Fruit fly (Drosophila melanogaster): ENCODE data around the gene Hsp27.

The Hsp27 gene

dm6 chr3L:9426656-9427294, 42.9 kb downstream of the Hsp27 start, which contains the start of the genes Atat and Shc (continued):
- TF ChIP-seq Awh (GFP tag; IDR thresholded peaks at IDR 0.05), result peak; percentile 98
- peak; percentile 99 for TF ChIP-seq CG18619 (GFP tag; optimal IDR thresholded peaks at IDR 0.05)
- peak; percentile 90 for TF ChIP-seq CG6254 (GFP tag; optimal IDR thresholded peaks at IDR 0.05)
- peak; percentile 96 for TF ChIP-seq CG11560 (tag; IDR thresholded peaks at IDR 0.05)
- peak; percentile 90 for TF ChIP-seq Adf1 (GFP tag; IDR thresholded peaks at IDR 0.05)
- TF ChIP-seq en (GFP tag; optimal IDR thresholded peaks at IDR 0.05), result peak; percentile 98
- TF ChIP-seq CG3163 (GFP tag; optimal IDR thresholded peaks at IDR 0.05), result peak; percentile 96
- peak; percentile 93 for TF ChIP-seq sd (tag; optimal IDR thresholded peaks at IDR 0.05)
- peak; percentile 99 for TF ChIP-seq Ada2b (GFP tag; IDR thresholded peaks at IDR 0.05)
- TF ChIP-seq CG4360 (GFP tag; IDR thresholded peaks at IDR 0.05), result peak; percentile 87
- peak; percentile 100 for TF ChIP-seq slbo (GFP tag; IDR thresholded peaks at IDR 0.05)
- TF ChIP-seq Hr51 (GFP tag; optimal IDR thresholded peaks at IDR 0.05), result peak; percentile 97 to 100
- peak; percentile 98 for TF ChIP-seq NC2α (GFP tag; optimal IDR thresholded peaks at IDR 0.05)
- peak; percentile 98 for TF ChIP-seq dimm (GFP tag; IDR thresholded peaks at IDR 0.05)
- peak; percentile 100 for TF ChIP-seq CG11085 (GFP tag; IDR thresholded peaks at IDR 0.05)
- peak; percentile 99 for TF ChIP-seq dan (GFP tag; IDR thresholded peaks at IDR 0.05)
- TF ChIP-seq CG6854 (GFP tag; optimal IDR thresholded peaks at IDR 0.05), result peak; percentile 93
- peak; percentile 100 for TF ChIP-seq Chrac-16 (GFP tag; optimal IDR thresholded peaks at IDR 0.05)
- peak; percentile 100 for TF ChIP-seq MBD-R2 (GFP tag; IDR thresholded peaks at IDR 0.05)
- TF ChIP-seq CG4282 (GFP tag; optimal IDR thresholded peaks at IDR 0.05), result peak; percentile 100
- TF ChIP-seq CG1602 (GFP tag; optimal IDR thresholded peaks at IDR 0.05), result peak; percentile 100
- peak; percentile 98 for TF ChIP-seq seq (GFP tag; IDR thresholded peaks at IDR 0.05)
- peak; percentile 100 for TF ChIP-seq ken (GFP tag; IDR thresholded peaks at IDR 0.05)
- peak; percentile 93 for TF ChIP-seq Dll (GFP tag; IDR thresholded peaks at IDR 0.05; ENCODE audit: partially characterized antibody)
- TF ChIP-seq hkb (optimal IDR thresholded peaks at IDR 0.05), result peak; percentile 90
- peak; percentile 98 for TF ChIP-seq hkb (GFP tag; IDR thresholded peaks at IDR 0.05)
- TF ChIP-seq CG7357 (GFP tag; IDR thresholded peaks at IDR 0.05), result peak; percentile 98
- TF ChIP-seq CG4424 (GFP tag; optimal IDR thresholded peaks at IDR 0.05), result peak; percentile 99
- peak; percentile 96 for TF ChIP-seq cwo (GFP tag; optimal IDR thresholded peaks at IDR 0.05)
- peak; percentile 85 for TF ChIP-seq abd-A (tag; optimal IDR thresholded peaks at IDR 0.05)
- TF ChIP-seq Lpt (GFP tag; optimal IDR thresholded peaks at IDR 0.05), result no peak
- TF ChIP-seq CG5953 (GFP tag; IDR thresholded peaks at IDR 0.05), result peak; percentile 98
- TF ChIP-seq Hand (GFP tag; optimal IDR thresholded peaks at IDR 0.05), result peak; percentile 93
- TF ChIP-seq CG9817 (tag; optimal IDR thresholded peaks at IDR 0.05), result peak; percentile 100
- TF ChIP-seq Elba2 (GFP tag; optimal IDR thresholded peaks at IDR 0.05), result peak; percentile 96
- TF ChIP-seq gcm2 (GFP tag; optimal IDR thresholded peaks at IDR 0.05), result peak; percentile 97
- TF ChIP-seq CG3281 (GFP tag; optimal IDR thresholded peaks at IDR 0.05), result peak; percentile 97
- peak; percentile 98 for TF ChIP-seq Oli (tag; optimal IDR thresholded peaks at IDR 0.05)
- peak; percentile 100 for TF ChIP-seq klu (GFP tag; IDR thresholded peaks at IDR 0.05)
- peak; percentile 99 for TF ChIP-seq Sox102F (GFP tag; optimal IDR thresholded peaks at IDR 0.05)
- peak; percentile 100 for TF ChIP-seq tgo (GFP tag; IDR thresholded peaks at IDR 0.05)
- peak; percentile 99 for TF ChIP-seq HHEX (GFP tag; optimal IDR thresholded peaks at IDR 0.05)
- TF ChIP-seq CG2120 (GFP tag; optimal IDR thresholded peaks at IDR 0.05), result peak; percentile 100
- peak; percentile 100 for TF ChIP-seq CG11093 (GFP tag; IDR thresholded peaks at IDR 0.05)
- peak; percentile 94 for TF ChIP-seq CG13287 (GFP tag; IDR thresholded peaks at IDR 0.05; ENCODE audit: partially characterized antibody)
- peak; percentile 99 for TF ChIP-seq CG12391 (tag; optimal IDR thresholded peaks at IDR 0.05)
- peak; percentile 92 for TF ChIP-seq CG15073 (GFP tag; optimal IDR thresholded peaks at IDR 0.05)
- peak; percentile 98 for TF ChIP-seq CG12236 (GFP tag; optimal IDR thresholded peaks at IDR 0.05)
- peak; percentile 94 for TF ChIP-seq CG8388 (GFP tag; optimal IDR thresholded peaks at IDR 0.05)
- TF ChIP-seq dati (GFP tag; IDR thresholded peaks at IDR 0.05), result peak; percentile 96
- peak; percentile 100 for TF ChIP-seq CG12769 (tag; optimal IDR thresholded peaks at IDR 0.05)
